Worm (Caenorhabditis elegans) whole organism, young adult: ENCODE results near the gene ZC262.13.

Experiments used
- B0019.2 ChIP-seq: fragments of 200-800 bp; sonication (Bioruptor generic); conservative IDR thresholded peaks from 2 replicates; pipeline ENCODE4 v1.3.6; 2022; ENCODE audit warnings: missing genetic modification reagents, missing genetic modification characterization, missing compliant biosample characterization
- B0035.1 ChIP-seq: sonication (generic microtip); optimal IDR thresholded peaks from 2 replicates; lab custom pipeline; 2016; ENCODE audit warnings: missing genetic modification characterization, mild to moderate bottlenecking, missing compliant biosample characterization, missing genotype, missing genetic modification reagents
- B0261.1 ChIP-seq: sonication (generic microtip); optimal IDR thresholded peaks from 2 replicates; lab custom pipeline; 2016; ENCODE audit warnings: mild to moderate bottlenecking, missing genetic modification characterization, moderate library complexity, missing compliant biosample characterization
- C17E4.6 ChIP-seq: fragments of 200-800 bp; sonication (Bioruptor generic); IDR thresholded peaks from 2 replicates; pipeline ENCODE4 v1.3.6; 2022; ENCODE audit warnings: missing genetic modification reagents, missing genetic modification characterization, missing compliant biosample characterization
- D2030.7 ChIP-seq: fragments of 200-800 bp; sonication (Bioruptor generic); IDR thresholded peaks from 2 replicates; pipeline ENCODE4 v1.3.6; 2022; ENCODE audit warnings: missing genetic modification reagents, missing genetic modification characterization, missing compliant biosample characterization
- F22D6.2 ChIP-seq: sonication (generic microtip); optimal IDR thresholded peaks from 2 replicates; lab custom pipeline; 2016; ENCODE audit warnings: mild to moderate bottlenecking, missing genetic modification characterization, missing compliant biosample characterization
- F33H1.4 ChIP-seq: fragments of 200-800 bp; sonication (Bioruptor generic); IDR thresholded peaks from 2 replicates; pipeline ENCODE4 v1.3.6; 2022; ENCODE audit warnings: missing genetic modification reagents, missing genetic modification characterization, missing compliant biosample characterization
- Y53F4B.3 ChIP-seq: fragments of 200-800 bp; sonication (Bioruptor generic); IDR thresholded peaks from 2 replicates; pipeline ENCODE4 v1.3.6; 2022; ENCODE audit warnings: missing genetic modification reagents, missing genetic modification characterization, missing compliant biosample characterization
- Y53G8AR.9 ChIP-seq: fragments of 200-800 bp; sonication (Bioruptor generic); conservative IDR thresholded peaks from 2 replicates; pipeline ENCODE4 v1.3.6; 2022; ENCODE audit warnings: missing genetic modification reagents, missing genetic modification characterization, missing compliant biosample characterization
- Y79H2A.3 ChIP-seq: fragments of 200-800 bp; sonication (Bioruptor generic); conservative IDR thresholded peaks from 2 replicates; pipeline ENCODE4 v1.3.6; 2022; ENCODE audit warnings: missing genetic modification reagents, missing genetic modification characterization, missing compliant biosample characterization
- ZK185.1 ChIP-seq: sonication (generic microtip); optimal IDR thresholded peaks from 2 replicates; lab custom pipeline; 2016; ENCODE audit warnings: mild to moderate bottlenecking, missing genetic modification characterization, missing compliant biosample characterization; ENCODE audit not compliant: poor library complexity, severe bottlenecking
- akir-1 ChIP-seq: fragments of 200-800 bp; sonication (Bioruptor generic); optimal IDR thresholded peaks from 2 replicates; lab custom pipeline; 2018; ENCODE audit warnings: mild to moderate bottlenecking, missing genetic modification characterization, moderate library complexity, missing compliant biosample characterization
- aptf-3 ChIP-seq: fragments of 200-800 bp; sonication (Bioruptor generic); IDR thresholded peaks from 2 replicates; pipeline ENCODE4 v1.3.6; 2022; ENCODE audit warnings: missing genetic modification characterization, missing compliant biosample characterization
- attf-3 ChIP-seq: fragments of 200-800 bp; sonication (Bioruptor generic); conservative IDR thresholded peaks from 2 replicates; pipeline ENCODE4 v1.3.6; 2022; ENCODE audit warnings: missing genetic modification reagents, missing genetic modification characterization, missing compliant biosample characterization
- attf-5 ChIP-seq: fragments of 200-800 bp; sonication (Bioruptor generic); optimal IDR thresholded peaks from 2 replicates; lab custom pipeline; 2018; ENCODE audit warnings: mild to moderate bottlenecking, missing genetic modification characterization, missing compliant biosample characterization
- bed-1 ChIP-seq: fragments of 200-800 bp; sonication (Bioruptor generic); IDR thresholded peaks from 2 replicates; pipeline ENCODE4 v1.3.6; 2022; ENCODE audit warnings: missing genetic modification reagents, missing genetic modification characterization, missing compliant biosample characterization
- cebp-1 ChIP-seq, 2 experiments: fragments of 200-800 bp in 1 of 2; sonication (Bioruptor generic) in 1 of 2; sonication (generic microtip) in 1 of 2; IDR thresholded peaks in 1 of 2; optimal IDR thresholded peaks in 1 of 2; 2 replicates each; pipeline versions ENCODE4 v1.3.6 to Lab custom; 2017 to 2022; ENCODE audit warnings: missing compliant biosample characterization in 2 of 2, missing genetic modification characterization in 2 of 2, mild to moderate bottlenecking in 1 of 2, missing genetic modification reagents in 1 of 2, moderate library complexity in 1 of 2
- ceh-40 ChIP-seq: fragments of 200-800 bp; sonication (Bioruptor generic); IDR thresholded peaks from 2 replicates; pipeline ENCODE4 v1.3.6; 2022; ENCODE audit warnings: missing genetic modification characterization, missing compliant biosample characterization
- ceh-79 ChIP-seq: sonication (generic microtip); optimal IDR thresholded peaks from 2 replicates; lab custom pipeline; 2017; ENCODE audit warnings: mild to moderate bottlenecking, missing genetic modification characterization, missing compliant biosample characterization
- ceh-91 ChIP-seq: fragments of 200-800 bp; sonication (Bioruptor generic); IDR thresholded peaks from 2 replicates; pipeline ENCODE4 v1.3.6; 2022; ENCODE audit warnings: missing genetic modification reagents, missing genetic modification characterization, missing compliant biosample characterization
- dpl-1 ChIP-seq: fragments of 150-350 bp; optimal IDR thresholded peaks from 2 replicates; lab custom pipeline; 2014; ENCODE audit warnings: missing biosample characterization, missing genetic modification reagents, missing genetic modification characterization
- efl-1 ChIP-seq: fragments of 150-350 bp; optimal IDR thresholded peaks from 2 replicates; lab custom pipeline; 2014; ENCODE audit warnings: missing biosample characterization, missing genetic modification reagents, missing genetic modification characterization
- egl-44 ChIP-seq: fragments of 200-800 bp; sonication (Bioruptor generic); IDR thresholded peaks from 2 replicates; pipeline ENCODE4 v1.3.6; 2022; ENCODE audit warnings: missing genetic modification reagents, missing genetic modification characterization, missing compliant biosample characterization
- fkh-3 ChIP-seq: sonication (generic microtip); optimal IDR thresholded peaks from 2 replicates; lab custom pipeline; 2016; ENCODE audit warnings: mild to moderate bottlenecking, missing genetic modification characterization, missing compliant biosample characterization
- gei-17 ChIP-seq: fragments of 200-800 bp; sonication (Bioruptor generic); optimal IDR thresholded peaks from 2 replicates; lab custom pipeline; 2018; ENCODE audit warnings: mild to moderate bottlenecking, missing genetic modification characterization, missing compliant biosample characterization
- hlh-12 ChIP-seq: sonication (generic microtip); optimal IDR thresholded peaks from 2 replicates; lab custom pipeline; 2016; ENCODE audit warnings: missing genetic modification characterization, missing compliant biosample characterization
- hmg-20 ChIP-seq: fragments of 200-800 bp; sonication (Bioruptor generic); IDR thresholded peaks from 2 replicates; pipeline ENCODE4 v1.3.6; 2022; ENCODE audit warnings: missing genetic modification reagents, missing genetic modification characterization, missing compliant biosample characterization
- hsf-1 ChIP-seq: fragments of 200-800 bp; sonication (Bioruptor generic); IDR thresholded peaks from 2 replicates; pipeline ENCODE4 v1.3.6; 2022; ENCODE audit warnings: missing genetic modification reagents, missing genetic modification characterization, missing compliant biosample characterization
- let-526 ChIP-seq: fragments of 200-800 bp; sonication (Bioruptor generic); IDR thresholded peaks from 2 replicates; pipeline ENCODE4 v1.3.6; 2022; ENCODE audit warnings: missing genetic modification reagents, missing genetic modification characterization, missing compliant biosample characterization
- lin-40 ChIP-seq: sonication (generic microtip); optimal IDR thresholded peaks from 2 replicates; lab custom pipeline; 2016; ENCODE audit warnings: missing genetic modification characterization, mild to moderate bottlenecking, missing compliant biosample characterization, missing genotype, missing genetic modification reagents
- lin-54 ChIP-seq: fragments of 200-800 bp; sonication (Bioruptor generic); optimal IDR thresholded peaks from 2 replicates; lab custom pipeline; 2018; ENCODE audit warnings: mild to moderate bottlenecking, missing genetic modification characterization, missing compliant biosample characterization
- lsl-1 ChIP-seq: fragments of 200-800 bp; sonication (Bioruptor generic); optimal IDR thresholded peaks from 2 replicates; lab custom pipeline; 2018; ENCODE audit warnings: mild to moderate bottlenecking, missing genetic modification characterization, moderate library complexity, missing compliant biosample characterization
- madf-10 ChIP-seq: sonication (generic microtip); optimal IDR thresholded peaks from 2 replicates; lab custom pipeline; 2016; ENCODE audit warnings: mild to moderate bottlenecking, missing genetic modification characterization, missing compliant biosample characterization
- madf-6 ChIP-seq: fragments of 200-800 bp; sonication (Bioruptor generic); IDR thresholded peaks from 2 replicates; pipeline ENCODE4 v1.3.6; 2022; ENCODE audit warnings: missing genetic modification reagents, missing genetic modification characterization, missing compliant biosample characterization
- madf-8 ChIP-seq: fragments of 200-800 bp; sonication (Bioruptor generic); conservative IDR thresholded peaks from 2 replicates; pipeline ENCODE4 v1.3.6; 2022; ENCODE audit warnings: missing genetic modification reagents, missing genetic modification characterization, missing compliant biosample characterization
- mcd-1 ChIP-seq: fragments of 200-800 bp; sonication (Bioruptor generic); IDR thresholded peaks from 2 replicates; pipeline ENCODE4 v1.3.6; 2022; ENCODE audit warnings: missing genetic modification reagents, missing genetic modification characterization, missing compliant biosample characterization
- mel-28 ChIP-seq: sonication (generic microtip); optimal IDR thresholded peaks from 2 replicates; lab custom pipeline; 2016; ENCODE audit warnings: borderline replicate concordance, mild to moderate bottlenecking, missing genetic modification characterization, missing compliant biosample characterization
- rcor-1 ChIP-seq: fragments of 200-800 bp; sonication (Bioruptor generic); IDR thresholded peaks from 2 replicates; pipeline ENCODE4 v1.3.6; 2022; ENCODE audit warnings: missing genetic modification reagents, missing genetic modification characterization, missing compliant biosample characterization
- snpc-1.3 ChIP-seq: sonication (generic microtip); optimal IDR thresholded peaks from 2 replicates; lab custom pipeline; 2017; ENCODE audit warnings: missing genetic modification characterization, mild to moderate bottlenecking, missing compliant biosample characterization, antibody characterized with exemption, moderate library complexity, missing genotype, missing genetic modification reagents; ENCODE audit not compliant: insufficient read depth
- snpc-3.4 ChIP-seq: sonication (generic microtip); optimal IDR thresholded peaks from 2 replicates; lab custom pipeline; 2017; ENCODE audit warnings: missing genetic modification characterization, mild to moderate bottlenecking, missing compliant biosample characterization, antibody characterized with exemption, moderate library complexity, missing genotype, missing genetic modification reagents
- sptf-2 ChIP-seq: fragments of 200-800 bp; sonication (Bioruptor generic); optimal IDR thresholded peaks from 2 replicates; lab custom pipeline; 2018; ENCODE audit warnings: mild to moderate bottlenecking, missing genetic modification characterization, missing compliant biosample characterization
- xnd-1 ChIP-seq: sonication (generic microtip); optimal IDR thresholded peaks from 2 replicates; lab custom pipeline; 2016; ENCODE audit warnings: missing genotype, missing genetic modification reagents, missing genetic modification characterization, missing compliant biosample characterization
- ztf-18 ChIP-seq: sonication (generic microtip); optimal IDR thresholded peaks from 2 replicates; lab custom pipeline; 2016; ENCODE audit warnings: missing genotype, mild to moderate bottlenecking, missing genetic modification characterization, missing compliant biosample characterization
- ztf-22 ChIP-seq: fragments of 200-800 bp; sonication (Bioruptor generic); optimal IDR thresholded peaks from 2 replicates; lab custom pipeline; 2018; ENCODE audit warnings: mild to moderate bottlenecking, missing genetic modification characterization, moderate library complexity, missing compliant biosample characterization

Gene ZC262.13

ce11 chrIII:8354644-8355461 lies 28.8 kb downstream of the ZC262.13 start, which contains the start of gene unc-116 (continued):
- TF ChIP-seq C17E4.6 = no peak
- no peak for TF ChIP-seq F22D6.2
- TF ChIP-seq attf-3 (GFP tag; lab: Robert Waterston, UW) = 0 out of 2 replicates have a peak, but pooled peaks have one; percentile 10
- peak; percentile 99 for TF ChIP-seq cebp-1 (GFP tag; IDR thresholded peaks at IDR 0.05; lab: Robert Waterston, UW)
- peak; percentile 100 for TF ChIP-seq cebp-1 (tag; optimal IDR thresholded peaks at IDR 0.05; lab: Kevin White, UChicago)
- TF ChIP-seq Y79H2A.3 = no peak
- TF ChIP-seq gei-17 = no peak
- peak; percentile 8 for TF ChIP-seq ceh-79 (tag; lab: Kevin White, UChicago)
- TF ChIP-seq B0261.1 (tag; lab: Kevin White, UChicago) = no peak
- TF ChIP-seq let-526 = 0 out of 2 replicates have a peak, but pooled peaks have one; percentile 24
- TF ChIP-seq ceh-40 (GFP tag; lab: Robert Waterston, UW) = no peak
- TF ChIP-seq attf-5 (GFP tag; lab: Kevin White, UChicago) = peak; percentile 80

DNA sequence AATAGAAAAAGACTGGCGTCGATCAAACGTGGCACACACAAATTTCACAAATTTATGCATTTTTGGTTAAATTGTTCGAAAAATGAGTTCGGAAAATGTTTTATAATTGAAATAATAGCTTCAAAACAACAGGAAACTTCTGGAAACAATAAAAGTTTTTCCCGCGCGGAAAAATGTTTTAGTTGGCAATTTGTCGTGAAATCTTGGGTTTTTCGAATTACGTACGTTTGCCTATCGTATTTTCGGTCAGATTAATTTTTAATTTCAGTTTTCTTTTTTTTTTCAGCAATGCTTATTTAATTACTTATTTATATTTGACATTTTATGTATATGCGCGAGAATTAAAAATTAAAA lies 29.4 kb downstream of the ZC262.13 start:
- no peak for TF ChIP-seq snpc-1.3
- peak; percentile 67 for TF ChIP-seq D2030.7 (GFP tag; lab: Robert Waterston, UW)
- no peak for TF ChIP-seq mel-28 (tag; lab: Kevin White, UChicago)
- peak; percentile 64 for TF ChIP-seq madf-8
- peak; percentile 15 for TF ChIP-seq xnd-1 (tag; lab: Kevin White, UChicago)
- TF ChIP-seq snpc-3.4 (tag; lab: Kevin White, UChicago) = no peak
- peak; percentile 58; the same call in 1 of the 2 replicates for TF ChIP-seq ceh-91 (GFP tag; lab: Robert Waterston, UW)
- peak; percentile 84 for TF ChIP-seq madf-6 (GFP tag; lab: Robert Waterston, UW)
- no peak for TF ChIP-seq ztf-22 (GFP tag; lab: Kevin White, UChicago)
- no peak for TF ChIP-seq fkh-3
- TF ChIP-seq F33H1.4 = peak; percentile 61
- peak; percentile 85 for TF ChIP-seq efl-1
- peak; percentile 73 for TF ChIP-seq dpl-1
- no peak for TF ChIP-seq hlh-12 (tag; lab: Kevin White, UChicago)
- TF ChIP-seq hsf-1 (GFP tag; lab: Robert Waterston, UW) = peak; percentile 96
- no peak for TF ChIP-seq B0035.1 (tag; lab: Kevin White, UChicago)
- TF ChIP-seq lin-54 (GFP tag; lab: Kevin White, UChicago) = peak; percentile 9
- TF ChIP-seq bed-1 = no peak
- peak; percentile 61 for TF ChIP-seq lsl-1 (GFP tag; lab: Kevin White, UChicago)
- TF ChIP-seq B0019.2 (GFP tag; lab: Robert Waterston, UW) = peak; percentile 70
- no peak for TF ChIP-seq Y53F4B.3 (GFP tag; lab: Robert Waterston, UW)
- TF ChIP-seq akir-1 = no peak

- TF ChIP-seq aptf-3 (no peak), madf-10 (tag; lab: Kevin White, UChicago) (peak; percentile 54), bed-1 (no peak), ZK185.1 (tag; lab: Kevin White, UChicago) (peak; percentile 53), madf-6 (GFP tag; lab: Robert Waterston, UW) (peak; percentile 29), Y53G8AR.9 (GFP tag; lab: Robert Waterston, UW) (0 out of 2 replicates have a peak, but pooled peaks have one; percentile 40), mcd-1 (GFP tag; lab: Robert Waterston, UW) (peak; percentile 47; the same call in 1 of the 2 replicates), lin-40 (peak; percentile 57), ceh-40 (GFP tag; lab: Robert Waterston, UW) (no peak), ztf-18 (peak; percentile 20), rcor-1 (GFP tag; lab: Robert Waterston, UW) (no peak), snpc-3.4 (tag; lab: Kevin White, UChicago) (peak; percentile 26), Y79H2A.3 (no peak), F22D6.2 (no peak), hmg-20 (GFP tag; lab: Robert Waterston, UW) (no peak), egl-44 (0 out of 2 replicates have a peak, but pooled peaks have one; percentile 25), sptf-2 (no peak)
Measured at ce11 chrIII:8356407-8356881, 30.4 kb downstream of the ZC262.13 start.
